Worm (Caenorhabditis elegans): Measurements from ENCODE around the gene math-4.

DNA sequence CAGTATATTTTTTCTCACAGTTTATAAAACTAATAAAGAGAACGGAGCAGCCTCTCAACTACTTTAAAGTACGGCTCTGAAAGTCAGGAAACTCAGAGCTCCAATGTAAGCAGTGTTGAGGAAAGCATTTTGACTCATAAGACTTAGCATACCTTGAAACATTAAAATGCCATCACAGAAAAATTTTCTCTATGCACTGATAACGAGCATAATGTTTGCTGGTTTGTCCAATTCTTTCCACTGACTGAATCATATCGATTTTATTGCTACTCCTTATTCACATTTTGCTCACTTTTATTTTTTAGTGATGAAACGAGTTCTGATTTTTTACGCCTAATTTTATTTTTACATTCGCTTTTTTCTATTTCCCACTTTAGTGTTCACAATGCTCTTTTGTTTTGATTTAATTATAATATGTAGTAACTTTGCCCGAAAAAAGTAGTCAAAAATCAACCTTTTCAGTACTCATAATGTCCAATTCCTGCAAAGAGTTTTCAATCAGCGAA is 49.6 kb upstream of the math-4 start, which contains the start of gene math-39:
- no peak for TF ChIP-seq rpc-1 (optimal IDR thresholded peaks at IDR 0.05)
- TF ChIP-seq rpc-1 (tag; optimal IDR thresholded peaks at IDR 0.05): no peak
- no peak for TF ChIP-seq ZK185.1 (tag; optimal IDR thresholded peaks at IDR 0.05; ENCODE audit: poor library complexity, severe bottlenecking)
- TF ChIP-seq attf-6 (GFP tag; IDR thresholded peaks at IDR 0.05): no peak
- TF ChIP-seq ceh-100 (GFP tag; IDR thresholded peaks at IDR 0.05): no peak
- TF ChIP-seq unc-130 (GFP tag; optimal IDR thresholded peaks at IDR 0.05): no peak
- TF ChIP-seq T26A5.8 (tag; optimal IDR thresholded peaks at IDR 0.05): no peak
- no peak for TF ChIP-seq F49E8.2 (tag; optimal IDR thresholded peaks at IDR 0.05; ENCODE audit: insufficient read depth)
- TF ChIP-seq F39B2.1 (GFP tag; IDR thresholded peaks at IDR 0.05): no peak
- TF ChIP-seq madf-10 (tag; optimal IDR thresholded peaks at IDR 0.05): no peak
- no peak for TF ChIP-seq madf-6 (GFP tag; IDR thresholded peaks at IDR 0.05)
- TF ChIP-seq K12H6.12 (tag; optimal IDR thresholded peaks at IDR 0.05): no peak
- TF ChIP-seq unc-62 (GFP tag; optimal IDR thresholded peaks at IDR 0.05): no peak
- TF ChIP-seq mxl-1 (tag; optimal IDR thresholded peaks at IDR 0.05): no peak
- no peak for TF ChIP-seq hlh-26 (GFP tag; conservative IDR thresholded peaks at IDR 0.05)

All from whole organism, young adult.